Fruit fly (Drosophila melanogaster): ENCODE results near the gene CG14857.

Gene CG14857

DNA sequence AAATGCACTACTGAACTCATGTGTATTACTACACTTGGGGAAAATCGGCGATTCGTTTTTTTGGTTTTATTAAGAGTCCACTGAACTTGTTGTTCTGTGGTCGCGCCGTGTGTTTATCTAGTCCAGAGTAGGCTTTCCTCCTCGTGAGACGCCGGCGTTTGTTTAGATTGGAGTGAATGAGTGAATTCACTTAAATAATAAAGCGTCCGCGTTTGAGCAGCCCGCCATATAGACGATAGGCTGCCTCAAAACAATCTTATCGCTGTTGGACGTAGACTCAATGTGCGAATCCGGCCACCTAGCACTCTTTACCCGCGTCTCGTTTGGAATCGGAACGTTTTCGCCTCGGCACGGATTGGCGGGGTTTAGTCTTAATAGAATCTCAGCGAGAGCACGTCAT lies at the start of gene CG14857:
Gene CG14857, plus strand, starts transcription at position 367 of the 400 bp plus-strand sequence.
- no peak for TF ChIP-seq Sp1 (GFP tag; optimal IDR thresholded peaks at IDR 0.05)
- TF ChIP-seq woc (GFP tag; optimal IDR thresholded peaks at IDR 0.05) = no peak
- TF ChIP-seq Hnf4 (GFP tag; optimal IDR thresholded peaks at IDR 0.05) = no peak

DNA sequence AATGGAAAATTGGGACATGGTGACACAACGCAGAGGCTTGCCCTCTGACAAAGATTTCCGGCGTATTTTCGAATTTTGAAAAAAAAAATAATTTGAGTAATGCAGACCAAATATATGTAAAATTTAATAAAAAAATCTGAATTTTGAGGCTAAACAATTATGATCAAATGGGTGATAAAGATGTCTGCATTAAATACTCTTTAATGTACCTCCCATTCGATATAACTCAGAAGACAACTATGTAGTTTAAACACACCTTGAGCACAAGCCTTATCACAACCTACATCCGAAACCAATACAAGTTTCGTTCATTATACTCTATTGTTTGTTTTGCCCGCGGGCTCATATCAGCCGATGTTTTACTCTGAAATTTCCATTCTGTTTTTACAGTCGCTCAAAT lies 47.2 kb upstream of the CG14857 start, which contains the start of gene CG7362:
Gene CG7362, minus strand, starts transcription at position 101 of the 400 bp plus-strand sequence.
- no peak for TF ChIP-seq HLH106 (tag; optimal IDR thresholded peaks at IDR 0.05)
- TF ChIP-seq Mio (GFP tag; optimal IDR thresholded peaks at IDR 0.05) = no peak

DNA sequence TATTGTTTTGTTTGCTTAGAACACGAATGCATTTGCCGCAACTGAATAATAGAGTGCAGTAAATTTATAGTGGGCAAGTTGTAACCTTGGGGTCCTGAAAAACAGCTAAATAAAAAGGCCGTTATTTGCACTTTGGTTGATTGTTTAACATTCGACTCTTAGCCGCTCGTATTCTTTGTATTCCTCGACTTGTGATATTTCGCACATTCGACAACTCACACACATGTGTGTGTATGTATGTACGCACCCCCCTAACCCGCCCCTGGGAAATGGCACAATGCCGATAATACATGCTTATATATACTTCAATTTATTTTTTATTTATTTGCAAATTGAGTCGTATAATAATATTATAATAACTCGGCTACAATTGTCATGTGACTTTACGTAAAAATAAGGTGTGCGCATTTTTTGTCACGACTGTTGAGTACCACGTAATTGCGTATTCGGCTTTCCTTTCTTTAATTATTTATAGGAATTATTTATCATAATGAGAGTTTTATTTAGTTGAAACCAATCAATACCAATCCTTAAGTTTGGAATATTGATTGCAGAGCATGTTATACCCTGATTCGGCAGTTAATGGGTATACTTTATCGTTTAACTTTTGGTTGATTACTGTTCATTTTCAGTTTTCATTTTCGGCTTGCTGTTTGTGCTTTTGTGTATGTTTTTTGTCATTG lies 46.6 kb upstream of the CG14857 start:
- TF ChIP-seq Sp1 (GFP tag; optimal IDR thresholded peaks at IDR 0.05) (peak; percentile 76), OdsH (GFP tag; optimal IDR thresholded peaks at IDR 0.05) (peak; percentile 72), HLH106 (tag; optimal IDR thresholded peaks at IDR 0.05) (peak; percentile 81), Dif (GFP tag; optimal IDR thresholded peaks at IDR 0.05; ENCODE audit: partially characterized antibody) (no peak), jim (GFP tag; optimal IDR thresholded peaks at IDR 0.05) (no peak), br (GFP tag; optimal IDR thresholded peaks at IDR 0.05) (peak; percentile 71), dsf (GFP tag; optimal IDR thresholded peaks at IDR 0.05; ENCODE audit: borderline replicate concordance) (no peak), Hnf4 (GFP tag; optimal IDR thresholded peaks at IDR 0.05) (peak; percentile 48), sv (GFP tag; optimal IDR thresholded peaks at IDR 0.05) (peak; percentile 22), CrebA (GFP tag; optimal IDR thresholded peaks at IDR 0.05; ENCODE audit: borderline replicate concordance) (no peak), ey (GFP tag; optimal IDR thresholded peaks at IDR 0.05) (peak; percentile 69), tai (GFP tag; optimal IDR thresholded peaks at IDR 0.05) (no peak), brk (GFP tag; optimal IDR thresholded peaks at IDR 0.05) (peak; percentile 30), fru (GFP tag; optimal IDR thresholded peaks at IDR 0.05) (peak; percentile 78), Rel (GFP tag; optimal IDR thresholded peaks at IDR 0.05) (peak; percentile 55), Rel (tag; optimal IDR thresholded peaks at IDR 0.05) (peak; percentile 23), Hr78 (GFP tag; optimal IDR thresholded peaks at IDR 0.05) (no peak), dmrt93B (GFP tag; optimal IDR thresholded peaks at IDR 0.05) (peak; percentile 62), CG32264 (GFP tag; optimal IDR thresholded peaks at IDR 0.05) (peak; percentile 61), foxo (GFP tag; optimal IDR thresholded peaks at IDR 0.05) (peak in 1 of 2 experiments; percentile 86), Hr83 (GFP tag; optimal IDR thresholded peaks at IDR 0.05; ENCODE audit: poor library complexity, severe bottlenecking) (no peak), h (GFP tag; optimal IDR thresholded peaks at IDR 0.05) (peak; percentile 86), psq (GFP tag; optimal IDR thresholded peaks at IDR 0.05) (peak; percentile 73), Dfd (GFP tag; optimal IDR thresholded peaks at IDR 0.05) (no peak), woc (GFP tag; optimal IDR thresholded peaks at IDR 0.05) (peak; percentile 46), sage (GFP tag; optimal IDR thresholded peaks at IDR 0.05) (peak; percentile 67), rgr (GFP tag; optimal IDR thresholded peaks at IDR 0.05) (peak; percentile 68), CG9705 (GFP tag; optimal IDR thresholded peaks at IDR 0.05) (peak; percentile 2), pan (optimal IDR thresholded peaks at IDR 0.05) (peak; percentile 36)

DNA sequence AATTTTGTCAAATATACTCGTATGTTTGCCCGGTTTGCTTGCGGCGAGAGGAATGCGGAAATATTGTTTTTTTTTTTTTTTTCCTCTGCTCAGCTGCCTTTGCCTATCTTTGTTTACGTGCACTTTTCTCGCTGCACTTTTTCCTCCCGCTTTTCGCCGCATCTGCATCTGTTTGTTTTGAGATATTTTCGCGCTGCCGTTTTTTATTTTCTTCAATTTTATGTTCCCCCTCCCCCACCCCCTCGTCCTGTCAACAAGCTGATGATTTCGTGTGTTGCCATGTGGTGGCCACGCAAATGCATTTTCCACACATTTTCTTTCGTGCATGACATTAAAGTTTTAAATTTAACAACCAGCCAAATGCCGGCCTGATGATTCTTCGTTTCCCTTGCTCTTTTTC lies 45.5 kb upstream of the CG14857 start:
- no peak for TF ChIP-seq Dfd (GFP tag; optimal IDR thresholded peaks at IDR 0.05)
- no peak for TF ChIP-seq CG9705 (GFP tag; optimal IDR thresholded peaks at IDR 0.05)
- no peak for TF ChIP-seq usp (GFP tag; optimal IDR thresholded peaks at IDR 0.05)
- TF ChIP-seq foxo (GFP tag; optimal IDR thresholded peaks at IDR 0.05) = no peak
- no peak for TF ChIP-seq fru (GFP tag; optimal IDR thresholded peaks at IDR 0.05)
- TF ChIP-seq dmrt93B (GFP tag; optimal IDR thresholded peaks at IDR 0.05) = no peak
- TF ChIP-seq dsf (GFP tag; optimal IDR thresholded peaks at IDR 0.05; ENCODE audit: borderline replicate concordance) = no peak

DNA sequence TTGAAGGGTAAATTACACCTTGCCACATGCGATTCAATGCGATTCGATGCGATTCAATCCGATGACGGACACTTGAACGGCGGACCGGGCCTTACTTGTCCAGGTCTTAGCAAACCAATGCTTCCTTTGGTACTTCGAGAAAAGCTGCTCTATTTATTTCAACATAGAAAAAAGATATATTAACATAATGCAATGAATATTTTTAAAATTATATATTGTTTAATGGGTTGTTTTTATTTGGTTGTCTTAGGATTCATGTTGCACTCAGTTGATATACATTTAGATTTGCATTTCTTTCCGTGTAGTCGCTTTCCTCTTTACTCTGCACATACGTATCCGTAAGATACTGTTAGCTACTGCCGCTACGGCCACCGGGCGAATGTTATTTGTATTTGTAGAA lies 43.2 kb upstream of the CG14857 start:
- no peak for TF ChIP-seq dsf (GFP tag; optimal IDR thresholded peaks at IDR 0.05; ENCODE audit: borderline replicate concordance)
- TF ChIP-seq CG32264 (GFP tag; optimal IDR thresholded peaks at IDR 0.05) = no peak
- no peak for TF ChIP-seq fru (GFP tag; optimal IDR thresholded peaks at IDR 0.05)
- no peak for TF ChIP-seq HLH106 (tag; optimal IDR thresholded peaks at IDR 0.05)
- no peak for TF ChIP-seq Hr83 (GFP tag; optimal IDR thresholded peaks at IDR 0.05; ENCODE audit: poor library complexity, severe bottlenecking)
- no peak for TF ChIP-seq Mio (GFP tag; optimal IDR thresholded peaks at IDR 0.05)
